Worm (Caenorhabditis elegans) whole organism, late embryonic: ENCODE results near the gene F10D7.4.

Source experiments
- K02D7.2 ChIP-seq: sonication (generic microtip); optimal IDR thresholded peaks from 2 replicates; lab custom pipeline; 2017; ENCODE audit warnings: mild to moderate bottlenecking, missing genetic modification characterization, missing compliant biosample characterization
- K09A11.1 ChIP-seq: sonication (generic microtip); optimal IDR thresholded peaks from 2 replicates; lab custom pipeline; 2017; ENCODE audit warnings: antibody characterized with exemption, mild to moderate bottlenecking, missing genetic modification characterization, missing compliant biosample characterization; ENCODE audit not compliant: insufficient read depth
- ahr-1 ChIP-seq: sonication (generic microtip); optimal IDR thresholded peaks from 2 replicates; lab custom pipeline; 2016; ENCODE audit warnings: missing genetic modification characterization, missing compliant biosample characterization
- ama-1 ChIP-seq: fragments of 150-350 bp; optimal IDR thresholded peaks from 2 replicates; lab custom pipeline; 2014
- ceh-14 ChIP-seq: sonication (generic microtip); optimal IDR thresholded peaks from 2 replicates; lab custom pipeline; 2016; ENCODE audit warnings: missing genotype, missing genetic modification characterization, missing compliant biosample characterization
- ceh-19 ChIP-seq: fragments of 200-800 bp; sonication (Bioruptor generic); optimal IDR thresholded peaks from 2 replicates; lab custom pipeline; 2018; ENCODE audit warnings: mild to moderate bottlenecking, missing genetic modification characterization, missing compliant biosample characterization
- ceh-2 ChIP-seq: sonication (generic microtip); optimal IDR thresholded peaks from 2 replicates; lab custom pipeline; 2016; ENCODE audit warnings: missing genotype, missing genetic modification characterization, missing compliant biosample characterization
- ceh-22 ChIP-seq: sonication (generic microtip); optimal IDR thresholded peaks from 2 replicates; lab custom pipeline; 2017; ENCODE audit warnings: missing biosample characterization, missing genetic modification characterization
- ceh-24 ChIP-seq: sonication (generic microtip); optimal IDR thresholded peaks from 2 replicates; lab custom pipeline; 2016; ENCODE audit warnings: mild to moderate bottlenecking, missing genetic modification characterization, missing compliant biosample characterization
- ceh-31 ChIP-seq: sonication (generic microtip); optimal IDR thresholded peaks from 2 replicates; lab custom pipeline; 2016; ENCODE audit warnings: missing genetic modification characterization, missing compliant biosample characterization
- ceh-34 ChIP-seq: sonication (generic microtip); optimal IDR thresholded peaks from 2 replicates; lab custom pipeline; 2016; ENCODE audit warnings: mild to moderate bottlenecking, missing genetic modification characterization, missing compliant biosample characterization
- ceh-48 ChIP-seq: sonication (generic microtip); optimal IDR thresholded peaks from 2 replicates; lab custom pipeline; 2016; ENCODE audit warnings: missing genetic modification characterization, inconsistent platforms, missing compliant biosample characterization
- ceh-6 ChIP-seq: fragments of 200-800 bp; sonication (Bioruptor generic); optimal IDR thresholded peaks from 2 replicates; lab custom pipeline; 2018; ENCODE audit warnings: mild to moderate bottlenecking, missing genetic modification characterization, missing compliant biosample characterization
- ceh-9 ChIP-seq: sonication (generic microtip); optimal IDR thresholded peaks from 2 replicates; lab custom pipeline; 2016; ENCODE audit warnings: mild to moderate bottlenecking, missing genetic modification characterization, inconsistent platforms, missing compliant biosample characterization
- che-1 ChIP-seq: sonication (generic microtip); optimal IDR thresholded peaks from 2 replicates; lab custom pipeline; 2016; ENCODE audit warnings: mild to moderate bottlenecking, missing genetic modification characterization, missing compliant biosample characterization
- dve-1 ChIP-seq: sonication (generic microtip); optimal IDR thresholded peaks from 2 replicates; lab custom pipeline; 2017; ENCODE audit warnings: antibody characterized with exemption, mild to moderate bottlenecking, missing genetic modification characterization, missing compliant biosample characterization
- elt-2 ChIP-seq: sonication (generic microtip); optimal IDR thresholded peaks from 2 replicates; lab custom pipeline; 2016; ENCODE audit warnings: missing genetic modification reagents, missing genetic modification characterization, missing compliant biosample characterization
- fkh-6 ChIP-seq: sonication (generic microtip); optimal IDR thresholded peaks from 2 replicates; lab custom pipeline; 2016; ENCODE audit warnings: missing genetic modification characterization, missing compliant biosample characterization
- gmeb-2 ChIP-seq: sonication (generic microtip); optimal IDR thresholded peaks from 2 replicates; lab custom pipeline; 2016; ENCODE audit warnings: missing genetic modification characterization, inconsistent platforms, missing compliant biosample characterization
- hlh-15 ChIP-seq: sonication (generic microtip); optimal IDR thresholded peaks from 2 replicates; lab custom pipeline; 2016; ENCODE audit warnings: missing genetic modification characterization, missing compliant biosample characterization
- hlh-30 ChIP-seq: sonication (generic microtip); optimal IDR thresholded peaks from 2 replicates; lab custom pipeline; 2017; ENCODE audit warnings: antibody characterized with exemption, missing genetic modification characterization, missing compliant biosample characterization; ENCODE audit not compliant: insufficient read depth
- hlh-6 ChIP-seq: sonication (generic microtip); optimal IDR thresholded peaks from 2 replicates; lab custom pipeline; 2016; ENCODE audit warnings: missing genotype, missing genetic modification characterization, missing compliant biosample characterization
- hlh-8 ChIP-seq: sonication (generic microtip); optimal IDR thresholded peaks from 2 replicates; lab custom pipeline; 2016; ENCODE audit warnings: missing genotype, missing genetic modification characterization, missing compliant biosample characterization
- nhr-11 ChIP-seq: fragments of 150-350 bp; optimal IDR thresholded peaks from 2 replicates; lab custom pipeline; 2014; ENCODE audit warnings: missing biosample characterization, missing genetic modification characterization
- nhr-232 ChIP-seq: sonication (generic microtip); optimal IDR thresholded peaks from 2 replicates; lab custom pipeline; 2016; ENCODE audit warnings: missing genetic modification characterization, missing compliant biosample characterization
- odd-2 ChIP-seq: sonication (generic microtip); optimal IDR thresholded peaks from 2 replicates; lab custom pipeline; 2017; ENCODE audit warnings: antibody characterized with exemption, mild to moderate bottlenecking, missing genetic modification characterization, missing compliant biosample characterization
- pag-3 ChIP-seq: sonication (generic microtip); optimal IDR thresholded peaks from 2 replicates; lab custom pipeline; 2016; ENCODE audit warnings: missing compliant biosample characterization, missing genetic modification characterization, borderline replicate concordance
- pat-9 ChIP-seq: fragments of 200-800 bp; sonication (Bioruptor generic); optimal IDR thresholded peaks from 2 replicates; lab custom pipeline; 2018; ENCODE audit warnings: mild to moderate bottlenecking, missing genetic modification characterization, moderate library complexity, missing compliant biosample characterization
- pax-1 ChIP-seq: fragments of 150-350 bp; optimal IDR thresholded peaks from 2 replicates; lab custom pipeline; 2014; ENCODE audit warnings: missing biosample characterization, missing genetic modification characterization
- pha-4 ChIP-seq: fragments of 150-350 bp; optimal IDR thresholded peaks from 2 replicates; lab custom pipeline; 2018; ENCODE audit warnings: missing biosample characterization, missing genetic modification reagents, missing genetic modification characterization
- pqm-1 ChIP-seq: sonication (generic microtip); optimal IDR thresholded peaks from 2 replicates; lab custom pipeline; 2016; ENCODE audit warnings: missing genetic modification characterization, missing compliant biosample characterization
- pros-1 ChIP-seq: fragments of 150-350 bp; optimal IDR thresholded peaks from 2 replicates; lab custom pipeline; 2014; ENCODE audit warnings: missing biosample characterization, missing genetic modification reagents, missing genetic modification characterization
- sdc-2 ChIP-seq: sonication (generic microtip); optimal IDR thresholded peaks from 2 replicates; lab custom pipeline; 2016; ENCODE audit warnings: missing genotype, missing genetic modification characterization, missing compliant biosample characterization
- syd-9 ChIP-seq: sonication (generic microtip); optimal IDR thresholded peaks from 2 replicates; lab custom pipeline; 2016; ENCODE audit warnings: mild to moderate bottlenecking, missing genetic modification characterization, moderate library complexity, missing compliant biosample characterization
- unc-42 ChIP-seq: sonication (generic microtip); optimal IDR thresholded peaks from 2 replicates; lab custom pipeline; 2016; ENCODE audit warnings: missing genotype, missing genetic modification characterization, missing compliant biosample characterization
- unc-55 ChIP-seq: sonication (generic microtip); optimal IDR thresholded peaks from 2 replicates; lab custom pipeline; 2017; ENCODE audit warnings: missing biosample characterization, missing genetic modification reagents, missing genetic modification characterization
- unc-86 ChIP-seq: sonication (generic microtip); optimal IDR thresholded peaks from 2 replicates; lab custom pipeline; 2016; ENCODE audit warnings: missing genetic modification characterization, missing compliant biosample characterization
- zip-5 ChIP-seq: sonication (generic microtip); optimal IDR thresholded peaks from 2 replicates; lab custom pipeline; 2016; ENCODE audit warnings: missing genetic modification characterization, missing compliant biosample characterization
- ztf-16 ChIP-seq: sonication (generic microtip); optimal IDR thresholded peaks from 2 replicates; lab custom pipeline; 2017; ENCODE audit warnings: missing genetic modification characterization, missing compliant biosample characterization

The F10D7.4 gene

DNA sequence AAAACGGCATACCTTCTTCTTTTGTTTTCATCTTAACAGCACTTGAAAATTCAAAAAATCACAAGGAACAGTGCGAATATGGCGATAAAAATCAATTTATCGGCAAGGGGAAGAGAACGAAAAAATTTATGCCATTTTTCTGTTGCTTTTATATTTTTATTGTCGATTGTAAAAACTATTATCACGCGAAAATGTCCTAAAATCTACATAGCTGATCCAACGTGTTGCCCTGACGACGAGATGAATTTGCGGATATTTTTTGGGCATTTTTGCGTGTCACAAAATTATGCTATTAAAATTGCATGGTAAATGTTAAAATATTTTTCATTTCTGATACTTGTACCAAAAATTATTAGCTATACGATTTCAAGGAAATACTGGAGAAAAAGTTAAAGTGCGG, at the start of gene F10D7.4:
Gene F10D7.4 (minus strand): TSS at position 101 of the 400 bp plus-strand sequence.
- TF ChIP-seq pros-1: no peak
- TF ChIP-seq syd-9: no peak
- TF ChIP-seq hlh-30 (tag; lab: Kevin White, UChicago): no peak
- no peak for TF ChIP-seq ceh-22 (tag; lab: Kevin White, UChicago)
- no peak for TF ChIP-seq ahr-1 (tag; lab: Kevin White, UChicago)
- no peak for TF ChIP-seq pqm-1 (tag; lab: Kevin White, UChicago)
- no peak for TF ChIP-seq unc-42 (tag; lab: Kevin White, UChicago)
- no peak for TF ChIP-seq ceh-6 (GFP tag; lab: Kevin White, UChicago)
- no peak for TF ChIP-seq odd-2 (tag; lab: Kevin White, UChicago)
- no peak for TF ChIP-seq K09A11.1
- no peak for TF ChIP-seq nhr-232 (tag; lab: Kevin White, UChicago)
- TF ChIP-seq pax-1: no peak
- no peak for TF ChIP-seq ceh-48 (tag; lab: Kevin White, UChicago)
- no peak for TF ChIP-seq ztf-16 (tag; lab: Kevin White, UChicago)
- no peak for TF ChIP-seq hlh-6 (tag; lab: Kevin White, UChicago)
- TF ChIP-seq ceh-19: no peak

DNA sequence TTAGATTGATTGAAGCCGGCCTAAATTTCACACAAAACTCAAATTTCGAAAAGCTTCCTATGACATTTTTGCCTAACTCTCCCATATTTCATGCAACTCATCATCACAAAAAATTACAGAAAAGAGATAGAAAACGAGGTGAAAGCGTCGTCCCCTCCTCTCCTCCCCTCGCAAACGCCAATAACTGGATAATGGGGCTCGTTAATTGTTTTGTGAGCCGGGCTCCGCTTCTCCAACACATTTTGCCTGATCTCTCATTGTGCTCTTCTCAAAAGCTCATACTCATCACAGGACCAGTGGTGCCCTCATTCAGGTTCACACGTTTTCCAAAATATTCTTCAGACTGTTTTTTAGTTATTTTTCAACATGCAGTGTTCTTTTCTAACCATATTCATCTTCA, 46.9 kb upstream of the F10D7.4 start, which contains the start of gene pbo-6:
Gene pbo-6 (plus strand): TSS at position 240 of the 400 bp plus-strand sequence.
- TF ChIP-seq ztf-16 (tag; lab: Kevin White, UChicago) (no peak), unc-55 (no peak), pat-9 (tag; lab: Kevin White, UChicago) (no peak), pag-3 (no peak), pax-1 (no peak), ceh-31 (tag; lab: Kevin White, UChicago) (no peak), sdc-2 (tag; lab: Kevin White, UChicago) (no peak), fkh-6 (no peak), ceh-2 (tag; lab: Kevin White, UChicago) (no peak), K09A11.1 (no peak), pros-1 (no peak), hlh-30 (tag; lab: Kevin White, UChicago) (no peak), hlh-8 (tag; lab: Kevin White, UChicago) (no peak), ceh-22 (tag; lab: Kevin White, UChicago) (no peak)

DNA sequence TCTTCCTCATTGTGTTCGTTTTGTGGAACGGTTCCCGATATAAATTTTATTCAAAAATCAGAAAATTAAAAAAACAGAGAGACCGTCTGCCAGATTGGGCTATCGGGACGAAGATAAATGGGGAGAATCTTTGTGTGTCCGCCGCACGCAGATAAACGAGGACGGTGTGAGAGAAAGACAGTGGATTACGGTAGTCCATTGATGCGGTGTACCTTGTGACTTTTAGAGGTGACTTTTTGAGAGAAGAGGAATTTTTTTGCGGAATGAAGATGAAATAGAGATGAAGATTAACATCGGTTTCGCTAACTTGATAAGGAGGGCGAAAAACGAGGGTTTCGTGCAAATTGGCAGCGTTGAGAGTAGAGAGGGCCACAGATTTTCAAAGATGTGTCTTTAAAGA, 45.9 kb upstream of the F10D7.4 start:
- TF ChIP-seq pha-4 (tag; lab: Kevin White, UChicago) (no peak), zip-5 (tag; lab: Kevin White, UChicago) (no peak), K02D7.2 (tag; lab: Kevin White, UChicago) (no peak), nhr-11 (tag; lab: Kevin White, UChicago) (no peak), gmeb-2 (no peak), ceh-24 (tag; lab: Kevin White, UChicago) (no peak), ceh-22 (tag; lab: Kevin White, UChicago) (no peak), che-1 (tag; lab: Kevin White, UChicago) (no peak), ceh-34 (tag; lab: Kevin White, UChicago) (no peak), ama-1 (lab: Kevin White, UChicago) (no peak), hlh-15 (tag; lab: Kevin White, UChicago) (no peak), unc-86 (no peak), ceh-2 (tag; lab: Kevin White, UChicago) (no peak)

DNA sequence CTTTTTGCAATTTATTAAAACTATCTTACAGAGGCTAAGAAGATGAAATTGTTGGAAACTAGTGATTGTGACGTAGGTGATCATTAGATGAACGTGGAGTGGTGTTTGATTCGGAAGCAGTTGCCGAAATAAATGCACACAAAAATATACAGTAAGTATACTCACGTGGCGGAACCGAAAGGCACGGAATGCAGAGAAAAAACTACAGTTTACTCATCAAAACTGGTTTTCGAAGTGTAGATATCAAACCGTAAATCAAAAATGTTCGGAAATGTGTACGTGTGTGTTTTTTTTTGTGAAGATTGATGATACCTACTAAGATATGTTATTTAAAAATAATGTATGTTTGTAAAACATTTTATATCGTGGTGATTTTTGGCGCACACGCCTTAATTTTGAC, 44.8 kb upstream of the F10D7.4 start:
- TF ChIP-seq ceh-19 (no peak), elt-2 (tag; lab: Kevin White, UChicago) (no peak), ceh-14 (no peak), dve-1 (tag; lab: Kevin White, UChicago) (no peak), ceh-9 (tag; lab: Kevin White, UChicago) (no peak), pqm-1 (tag; lab: Kevin White, UChicago) (no peak)
